Worm (Caenorhabditis elegans) whole organism, early embryonic: Measurements from ENCODE around the gene srd-48.

ENCODE experiments used
- ama-1 ChIP-seq: fragments of 150-350 bp; optimal IDR thresholded peaks from 2 replicates; lab custom pipeline; 2014
- ets-7 ChIP-seq: sonication (generic microtip); optimal IDR thresholded peaks from 2 replicates; lab custom pipeline; 2016; ENCODE audit warnings: missing genotype, missing genetic modification characterization, missing compliant biosample characterization
- tra-4 ChIP-seq: sonication (generic microtip); optimal IDR thresholded peaks from 2 replicates; lab custom pipeline; 2017; ENCODE audit warnings: missing genetic modification characterization, missing compliant biosample characterization

ce11 chrX:12288254-12288653 lies 47.7 kb upstream of the srd-48 start, which contains the start of gene C04B4.5:
- no peak for TF ChIP-seq tra-4 (tag; lab: Kevin White, UChicago)
- TF ChIP-seq ama-1 (lab: Kevin White, UChicago): no peak
- TF ChIP-seq ets-7: no peak
